Fruit fly (Drosophila melanogaster) whole organism, embryonic: Measurements from ENCODE around the gene eIF4E6.

Source experiments
- Antp ChIP-seq: fragments of 200-800 bp; sonication (Bioruptor generic); optimal IDR thresholded peaks from 3 replicates; lab custom pipeline; 2016; ENCODE audit warnings: missing biosample characterization, missing genetic modification characterization
- BtbVII ChIP-seq: fragments of 200-800 bp; sonication (Bioruptor generic); optimal IDR thresholded peaks from 3 replicates; lab custom pipeline; 2017; ENCODE audit warnings: missing biosample characterization, mild to moderate bottlenecking, missing genetic modification characterization
- CG10147 ChIP-seq: fragments of 200-800 bp; sonication (Bioruptor generic); optimal IDR thresholded peaks from 2 replicates; lab custom pipeline; 2019; ENCODE audit warnings: missing biosample characterization, mild to moderate bottlenecking, missing genetic modification characterization, moderate library complexity
- CG10366 ChIP-seq: fragments of 200-800 bp; sonication (Bioruptor generic); IDR thresholded peaks from 2 replicates; pipeline ENCODE4 v1.3.6; 2022; ENCODE audit warnings: missing biosample characterization, missing genetic modification characterization
- CG11093 ChIP-seq: fragments of 200-800 bp; sonication (Bioruptor generic); IDR thresholded peaks from 3 replicates; pipeline ENCODE4 v1.3.6; 2022; ENCODE audit warnings: missing biosample characterization, missing genetic modification characterization
- CG11456 ChIP-seq: fragments of 200-800 bp; sonication (Bioruptor generic); IDR thresholded peaks from 3 replicates; pipeline ENCODE4 v1.3.6; 2022; ENCODE audit warnings: missing biosample characterization, missing genetic modification characterization
- CG11504 ChIP-seq: fragments of 200-800 bp; sonication (Bioruptor generic); optimal IDR thresholded peaks from 3 replicates; lab custom pipeline; 2019; ENCODE audit warnings: missing biosample characterization, mild to moderate bottlenecking, missing genetic modification characterization, moderate library complexity
- CG12769 ChIP-seq: fragments of 200-800 bp; sonication (Bioruptor generic); optimal IDR thresholded peaks from 2 replicates; lab custom pipeline; 2019; ENCODE audit warnings: missing biosample characterization, mild to moderate bottlenecking, missing genetic modification characterization, moderate library complexity
- CG13287 ChIP-seq: fragments of 200-800 bp; sonication (Bioruptor generic); IDR thresholded peaks from 2 replicates; pipeline ENCODE4 v1.3.6; 2022; ENCODE audit warnings: missing biosample characterization, missing genetic modification characterization; ENCODE audit not compliant: partially characterized antibody
- CG14014 ChIP-seq: fragments of 200-800 bp; sonication (Bioruptor generic); IDR thresholded peaks from 2 replicates; pipeline ENCODE4 v1.3.6; 2022; ENCODE audit warnings: missing biosample characterization, missing genetic modification characterization
- CG15269 ChIP-seq: fragments of 200-800 bp; sonication (Bioruptor generic); optimal IDR thresholded peaks from 2 replicates; lab custom pipeline; 2018; ENCODE audit warnings: missing biosample characterization, mild to moderate bottlenecking, missing genetic modification characterization, moderate library complexity
- CG15479 ChIP-seq: fragments of 200-800 bp; sonication (Bioruptor generic); optimal IDR thresholded peaks from 3 replicates; lab custom pipeline; 2019; ENCODE audit warnings: missing biosample characterization, mild to moderate bottlenecking, missing genetic modification characterization, moderate library complexity
- CG2120 ChIP-seq: fragments of 200-800 bp; sonication (Bioruptor generic); optimal IDR thresholded peaks from 3 replicates; lab custom pipeline; 2016; ENCODE audit warnings: missing biosample characterization, missing genetic modification characterization
- CG2678 ChIP-seq: fragments of 200-800 bp; sonication (Bioruptor generic); optimal IDR thresholded peaks from 3 replicates; lab custom pipeline; 2019; ENCODE audit warnings: missing biosample characterization, mild to moderate bottlenecking, missing genetic modification characterization, moderate library complexity
- CG30020 ChIP-seq: fragments of 200-800 bp; optimal IDR thresholded peaks from 2 replicates; lab custom pipeline; 2019; ENCODE audit warnings: missing biosample characterization, mild to moderate bottlenecking, missing genetic modification characterization, moderate library complexity
- CG31388 ChIP-seq: fragments of 200-800 bp; sonication (Bioruptor generic); optimal IDR thresholded peaks from 2 replicates; lab custom pipeline; 2016; ENCODE audit warnings: missing biosample characterization, missing genetic modification characterization
- CG34422 ChIP-seq: fragments of 200-800 bp; sonication (Bioruptor generic); IDR thresholded peaks from 3 replicates; pipeline ENCODE4 v1.3.6; 2022; ENCODE audit warnings: missing biosample characterization, missing genetic modification characterization
- CG3847 ChIP-seq: fragments of 200-800 bp; sonication (Bioruptor generic); IDR thresholded peaks from 2 replicates; pipeline ENCODE4 v1.3.6; 2022; ENCODE audit warnings: missing biosample characterization, missing genetic modification characterization
- CG7786 ChIP-seq: fragments of 200-800 bp; sonication (Bioruptor generic); optimal IDR thresholded peaks from 2 replicates; lab custom pipeline; 2016; ENCODE audit warnings: missing biosample characterization, missing genetic modification characterization
- CG7839 ChIP-seq: fragments of 200-800 bp; sonication (Bioruptor generic); optimal IDR thresholded peaks from 3 replicates; lab custom pipeline; 2018; ENCODE audit warnings: missing biosample characterization, mild to moderate bottlenecking, missing genetic modification characterization, moderate library complexity
- CG9932 ChIP-seq: fragments of 200-800 bp; sonication (Bioruptor generic); IDR thresholded peaks from 2 replicates; pipeline ENCODE4 v1.3.6; 2022; ENCODE audit warnings: missing biosample characterization, missing genetic modification characterization
- CTCF ChIP-seq: fragments of 200-800 bp; sonication (Bioruptor generic); optimal IDR thresholded peaks from 2 replicates; lab custom pipeline; 2017; ENCODE audit warnings: missing biosample characterization, mild to moderate bottlenecking, missing genetic modification characterization, moderate library complexity
- D19B ChIP-seq: fragments of 200-800 bp; sonication (Bioruptor generic); optimal IDR thresholded peaks from 2 replicates; lab custom pipeline; 2017; ENCODE audit warnings: missing biosample characterization, mild to moderate bottlenecking, missing genetic modification characterization
- Ets65A ChIP-seq: fragments of 200-800 bp; sonication (Bioruptor generic); peaks from one replicate; lab custom pipeline; 2016; ENCODE audit warnings: missing biosample characterization, missing genetic modification characterization
- Hr39 ChIP-seq: fragments of >200 bp; optimal IDR thresholded peaks from 2 replicates; lab custom pipeline; 2017
- Hr51 ChIP-seq, 2 experiments: fragments of 200-800 bp; sonication (Bioruptor generic); optimal IDR thresholded peaks; 2 replicates in 1 of 2; 3 replicates in 1 of 2; lab custom pipeline; 2016 to 2018; ENCODE audit warnings: missing biosample characterization in 2 of 2, missing genetic modification characterization in 2 of 2, mild to moderate bottlenecking in 1 of 2, moderate library complexity in 1 of 2
- Med ChIP-seq: fragments of 200-800 bp; sonication (Bioruptor generic); peaks from one replicate; lab custom pipeline; 2016; ENCODE audit warnings: missing biosample characterization, missing genetic modification characterization, mild to moderate bottlenecking, inconsistent platforms, moderate library complexity
- NfI ChIP-seq: fragments of 200-800 bp; sonication (Bioruptor generic); optimal IDR thresholded peaks from 3 replicates; lab custom pipeline; 2018; ENCODE audit warnings: missing biosample characterization, mild to moderate bottlenecking, missing genetic modification characterization, moderate library complexity
- Oli ChIP-seq: fragments of 200-800 bp; sonication (Bioruptor generic); optimal IDR thresholded peaks from 2 replicates; lab custom pipeline; 2018; ENCODE audit warnings: missing biosample characterization, mild to moderate bottlenecking, missing genetic modification characterization, moderate library complexity
- Optix ChIP-seq: fragments of 200-800 bp; sonication (Bioruptor generic); IDR thresholded peaks from 3 replicates; pipeline ENCODE4 v1.3.6; 2022; ENCODE audit warnings: missing biosample characterization, missing genetic modification characterization
- Ptx1 ChIP-seq: fragments of 200-800 bp; sonication (Bioruptor generic); IDR thresholded peaks from 2 replicates; pipeline ENCODE4 v1.3.6; 2022; ENCODE audit warnings: missing biosample characterization, missing genetic modification characterization
- Six4 ChIP-seq: fragments of 200-800 bp; sonication (Bioruptor generic); optimal IDR thresholded peaks from 2 replicates; lab custom pipeline; 2016; ENCODE audit warnings: missing biosample characterization, missing genetic modification characterization
- Sox102F ChIP-seq: fragments of 200-800 bp; sonication (Bioruptor generic); optimal IDR thresholded peaks from 2 replicates; lab custom pipeline; 2018; ENCODE audit warnings: missing biosample characterization, mild to moderate bottlenecking, missing genetic modification characterization, moderate library complexity
- Xbp1 ChIP-seq: fragments of 200-800 bp; sonication (Bioruptor generic); optimal IDR thresholded peaks from 3 replicates; lab custom pipeline; 2016; ENCODE audit warnings: missing biosample characterization, mild to moderate bottlenecking, missing genetic modification characterization
- ftz-f1 ChIP-seq: fragments of 200-800 bp; sonication (Bioruptor generic); optimal IDR thresholded peaks from 2 replicates; lab custom pipeline; 2016; ENCODE audit warnings: missing biosample characterization, missing genetic modification characterization
- gce ChIP-seq: fragments of 200-800 bp; sonication (Bioruptor generic); IDR thresholded peaks from 3 replicates; pipeline ENCODE4 v1.3.6; 2022; ENCODE audit warnings: missing biosample characterization, missing genetic modification characterization
- gem ChIP-seq: fragments of 200-800 bp; sonication (Bioruptor generic); optimal IDR thresholded peaks from 2 replicates; lab custom pipeline; 2019; ENCODE audit warnings: missing biosample characterization, mild to moderate bottlenecking, missing genetic modification characterization, moderate library complexity
- grau ChIP-seq: fragments of 200-800 bp; optimal IDR thresholded peaks from 3 replicates; lab custom pipeline; 2019; ENCODE audit warnings: missing biosample characterization, mild to moderate bottlenecking, missing genetic modification characterization, moderate library complexity
- gro ChIP-seq: fragments of 200-800 bp; sonication (Bioruptor generic); optimal IDR thresholded peaks from 2 replicates; lab custom pipeline; 2016; ENCODE audit warnings: missing biosample characterization, missing genetic modification characterization
- hbn ChIP-seq: fragments of 200-800 bp; sonication (Bioruptor generic); IDR thresholded peaks from 2 replicates; pipeline ENCODE4 v1.3.6; 2022; ENCODE audit warnings: missing biosample characterization, missing genetic modification characterization; ENCODE audit not compliant: partially characterized antibody
- lab ChIP-seq: fragments of 200-800 bp; sonication (Bioruptor generic); optimal IDR thresholded peaks from 3 replicates; lab custom pipeline; 2017; ENCODE audit warnings: missing biosample characterization, missing genetic modification characterization, mild to moderate bottlenecking, moderate library complexity, missing genetic modification reagents
- pita ChIP-seq: fragments of 200-800 bp; sonication (Bioruptor generic); optimal IDR thresholded peaks from 2 replicates; lab custom pipeline; 2017; ENCODE audit warnings: missing biosample characterization, mild to moderate bottlenecking, missing genetic modification characterization
- ranshi ChIP-seq: fragments of 200-800 bp; sonication (Bioruptor generic); IDR thresholded peaks from 2 replicates; pipeline ENCODE4 v1.3.6; 2022; ENCODE audit warnings: missing biosample characterization, missing genetic modification characterization
- sd ChIP-seq: fragments of 200-800 bp; sonication (Bioruptor generic); optimal IDR thresholded peaks from 3 replicates; lab custom pipeline; 2018; ENCODE audit warnings: missing biosample characterization, mild to moderate bottlenecking, missing genetic modification characterization, moderate library complexity
- sisA ChIP-seq: fragments of 200-800 bp; sonication (Bioruptor generic); IDR thresholded peaks from 2 replicates; pipeline ENCODE4 v1.3.6; 2022; ENCODE audit warnings: missing biosample characterization, missing genetic modification characterization
- slbo ChIP-seq: fragments of 200-800 bp; sonication (Bioruptor generic); IDR thresholded peaks from 2 replicates; pipeline ENCODE4 v1.3.6; 2022; ENCODE audit warnings: missing biosample characterization, missing genetic modification characterization
- stc ChIP-seq: fragments of 200-800 bp; sonication (Bioruptor generic); IDR thresholded peaks from 2 replicates; pipeline ENCODE4 v1.3.6; 2022; ENCODE audit warnings: missing biosample characterization, missing genetic modification characterization

The eIF4E6 gene

dm6 chr3R:28989388-28989787, 37.6 kb downstream of the eIF4E6 start:
- TF ChIP-seq CG15479 (no peak), CG9932 (GFP tag; lab: Robert Waterston, UW) (no peak), Med (peak; percentile 12), CG11456 (0 out of 3 replicates have a peak, but pooled peaks have one; percentile 5), Ets65A (GFP tag; lab: Kevin White, UChicago) (peak; percentile 69)
- TF ChIP-seq, all 482 proteins: peak for 3

dm6 chr3R:28987596-28988378, 39.2 kb downstream of the eIF4E6 start:
- TF ChIP-seq gro (GFP tag; lab: Kevin White, UChicago), result no peak
- no peak for TF ChIP-seq NfI
- peak; percentile 7 for TF ChIP-seq lab
- no peak for TF ChIP-seq CG13287
- TF ChIP-seq CG2678, result peak; percentile 12
- TF ChIP-seq CG34422 (GFP tag; lab: Robert Waterston, UW), result no peak
- no peak for TF ChIP-seq gce
- peak; percentile 57 for TF ChIP-seq Hr39 (lab: Kevin White, UChicago)
- TF ChIP-seq ftz-f1 (GFP tag; lab: Kevin White, UChicago), result no peak
- peak; percentile 28 for TF ChIP-seq Ets65A (GFP tag; lab: Kevin White, UChicago)
- no peak for TF ChIP-seq CG14014 (GFP tag; lab: Robert Waterston, UW)
- TF ChIP-seq CG12769 (tag; lab: Kevin White, UChicago), result no peak
- TF ChIP-seq slbo (GFP tag; lab: Robert Waterston, UW), result no peak
- no peak for TF ChIP-seq CG7786 (GFP tag; lab: Kevin White, UChicago)
- TF ChIP-seq Antp (GFP tag; lab: Kevin White, UChicago), result no peak
- TF ChIP-seq CG11504 (tag; lab: Kevin White, UChicago), result peak; percentile 0
- no peak for TF ChIP-seq CG30020
- TF ChIP-seq sd (tag; lab: Kevin White, UChicago), result no peak

- TF ChIP-seq CG2120 (GFP tag; lab: Kevin White, UChicago), result peak; percentile 30
- peak; percentile 11 for TF ChIP-seq gem (tag; lab: Kevin White, UChicago)
- TF ChIP-seq Hr51 (GFP tag; optimal IDR thresholded peaks at IDR 0.05; lab: Kevin White, UChicago), result peak in 1 of 2 experiments; percentile 46
- TF ChIP-seq CG10147 (GFP tag; lab: Kevin White, UChicago), result no peak
- peak; percentile 23 for TF ChIP-seq Sox102F
- peak; percentile 38 for TF ChIP-seq slbo (GFP tag; lab: Robert Waterston, UW)
- no peak for TF ChIP-seq stc (GFP tag; lab: Robert Waterston, UW)
- no peak for TF ChIP-seq hbn (GFP tag; lab: Robert Waterston, UW)
- 0 out of 2 replicates have a peak, but pooled peaks have one; percentile 8 for TF ChIP-seq CG3847 (GFP tag; lab: Robert Waterston, UW)
- TF ChIP-seq grau, result peak; percentile 10
- TF ChIP-seq Oli (tag; lab: Kevin White, UChicago), result peak; percentile 12
- no peak for TF ChIP-seq pita
- no peak for TF ChIP-seq Six4 (GFP tag; lab: Kevin White, UChicago)
- TF ChIP-seq Optix (GFP tag; lab: Robert Waterston, UW), result 0 out of 3 replicates have a peak, but pooled peaks have one; percentile 11
- TF ChIP-seq CG31388 (GFP tag; lab: Kevin White, UChicago), result no peak
- peak; percentile 75 for TF ChIP-seq CTCF (GFP tag; lab: Kevin White, UChicago)
- TF ChIP-seq BtbVII, result no peak
- peak; percentile 26 for TF ChIP-seq lab
- TF ChIP-seq Xbp1, result peak; percentile 25
- no peak for TF ChIP-seq CG11093
- peak; percentile 15 for TF ChIP-seq CG11504 (tag; lab: Kevin White, UChicago)
- no peak for TF ChIP-seq CG7839 (tag; lab: Kevin White, UChicago)
- peak; percentile 19 for TF ChIP-seq CG15269 (tag; lab: Kevin White, UChicago)
- peak; percentile 21; the same call in 1 of the 2 replicates for TF ChIP-seq sisA (GFP tag; lab: Robert Waterston, UW)
- no peak for TF ChIP-seq D19B (GFP tag; lab: Kevin White, UChicago)
- no peak for TF ChIP-seq ranshi (GFP tag; lab: Robert Waterston, UW)
- TF ChIP-seq CG10366 (GFP tag; lab: Robert Waterston, UW), result peak; percentile 26; the same call in 1 of the 2 replicates
- TF ChIP-seq Ptx1 (GFP tag; lab: Robert Waterston, UW), result 0 out of 2 replicates have a peak, but pooled peaks have one; percentile 6
Measured at dm6 chr3R:28985887-28986286, 41.1 kb downstream of the eIF4E6 start.
